Worm (Caenorhabditis elegans) whole organism, young adult: ENCODE measurements around the gene ifas-1.

ENCODE experiments used
- B0019.2 ChIP-seq: fragments of 200-800 bp; sonication (Bioruptor generic); conservative IDR thresholded peaks from 2 replicates; pipeline ENCODE4 v1.3.6; 2022; ENCODE audit warnings: missing genetic modification reagents, missing genetic modification characterization, missing compliant biosample characterization
- B0035.1 ChIP-seq: sonication (generic microtip); optimal IDR thresholded peaks from 2 replicates; lab custom pipeline; 2016; ENCODE audit warnings: missing genetic modification characterization, mild to moderate bottlenecking, missing compliant biosample characterization, missing genotype, missing genetic modification reagents
- C06A6.2 ChIP-seq: fragments of 200-800 bp; sonication (Bioruptor generic); conservative IDR thresholded peaks from 2 replicates; pipeline ENCODE4 v1.3.6; 2022; ENCODE audit warnings: missing genetic modification characterization, missing compliant biosample characterization
- F33H1.4 ChIP-seq: fragments of 200-800 bp; sonication (Bioruptor generic); IDR thresholded peaks from 2 replicates; pipeline ENCODE4 v1.3.6; 2022; ENCODE audit warnings: missing genetic modification reagents, missing genetic modification characterization, missing compliant biosample characterization
- F57A8.1 ChIP-seq: fragments of 200-800 bp; sonication (Bioruptor generic); optimal IDR thresholded peaks from 2 replicates; lab custom pipeline; 2018; ENCODE audit warnings: mild to moderate bottlenecking, missing genetic modification characterization, moderate library complexity, missing compliant biosample characterization
- F57C9.4 ChIP-seq: sonication (generic microtip); optimal IDR thresholded peaks from 2 replicates; lab custom pipeline; 2017; ENCODE audit warnings: mild to moderate bottlenecking, missing genetic modification characterization, missing compliant biosample characterization
- K12H6.12 ChIP-seq: fragments of 200-800 bp; sonication (Bioruptor generic); optimal IDR thresholded peaks from 2 replicates; lab custom pipeline; 2018; ENCODE audit warnings: mild to moderate bottlenecking, missing genetic modification characterization, missing compliant biosample characterization
- T26A5.8 ChIP-seq: sonication (generic microtip); optimal IDR thresholded peaks from 2 replicates; lab custom pipeline; 2016; ENCODE audit warnings: missing genetic modification characterization, missing compliant biosample characterization
- Y56A3A.18 ChIP-seq: fragments of 200-800 bp; sonication (Bioruptor generic); IDR thresholded peaks from 2 replicates; pipeline ENCODE4 v1.3.6; 2022; ENCODE audit warnings: missing genetic modification reagents, missing genetic modification characterization, missing compliant biosample characterization
- ama-1 ChIP-seq, 3 experiments: fragments of 150-350 bp in 1 of 3; sonication (generic microtip) in 2 of 3; optimal IDR thresholded peaks; 2 replicates each; lab custom pipeline; 2014 to 2018; ENCODE audit warnings: missing biosample characterization in 2 of 3, missing genetic modification characterization in 2 of 3, missing genetic modification reagents in 2 of 3
- aptf-3 ChIP-seq: fragments of 200-800 bp; sonication (Bioruptor generic); IDR thresholded peaks from 2 replicates; pipeline ENCODE4 v1.3.6; 2022; ENCODE audit warnings: missing genetic modification characterization, missing compliant biosample characterization
- cebp-1 ChIP-seq, 2 experiments: fragments of 200-800 bp in 1 of 2; sonication (Bioruptor generic) in 1 of 2; sonication (generic microtip) in 1 of 2; IDR thresholded peaks in 1 of 2; optimal IDR thresholded peaks in 1 of 2; 2 replicates each; pipeline versions ENCODE4 v1.3.6 to Lab custom; 2017 to 2022; ENCODE audit warnings: missing compliant biosample characterization in 2 of 2, missing genetic modification characterization in 2 of 2, mild to moderate bottlenecking in 1 of 2, missing genetic modification reagents in 1 of 2, moderate library complexity in 1 of 2
- ceh-27 ChIP-seq: fragments of 200-800 bp; sonication (Bioruptor generic); optimal IDR thresholded peaks from 2 replicates; lab custom pipeline; 2018; ENCODE audit warnings: mild to moderate bottlenecking, missing genetic modification characterization, moderate library complexity, missing compliant biosample characterization
- ceh-79 ChIP-seq: sonication (generic microtip); optimal IDR thresholded peaks from 2 replicates; lab custom pipeline; 2017; ENCODE audit warnings: mild to moderate bottlenecking, missing genetic modification characterization, missing compliant biosample characterization
- ceh-91 ChIP-seq: fragments of 200-800 bp; sonication (Bioruptor generic); IDR thresholded peaks from 2 replicates; pipeline ENCODE4 v1.3.6; 2022; ENCODE audit warnings: missing genetic modification reagents, missing genetic modification characterization, missing compliant biosample characterization
- efl-1 ChIP-seq: fragments of 150-350 bp; optimal IDR thresholded peaks from 2 replicates; lab custom pipeline; 2014; ENCODE audit warnings: missing biosample characterization, missing genetic modification reagents, missing genetic modification characterization
- ets-4 ChIP-seq: fragments of 200-800 bp; sonication (Bioruptor generic); optimal IDR thresholded peaks from 2 replicates; lab custom pipeline; 2018; ENCODE audit warnings: mild to moderate bottlenecking, missing genetic modification characterization, missing compliant biosample characterization
- hmg-1.2 ChIP-seq: fragments of 200-800 bp; sonication (Bioruptor generic); IDR thresholded peaks from 2 replicates; pipeline ENCODE4 v1.3.6; 2022; ENCODE audit warnings: missing genetic modification reagents, missing genetic modification characterization, missing compliant biosample characterization
- hsf-1 ChIP-seq: fragments of 200-800 bp; sonication (Bioruptor generic); IDR thresholded peaks from 2 replicates; pipeline ENCODE4 v1.3.6; 2022; ENCODE audit warnings: missing genetic modification reagents, missing genetic modification characterization, missing compliant biosample characterization
- madf-6 ChIP-seq: fragments of 200-800 bp; sonication (Bioruptor generic); IDR thresholded peaks from 2 replicates; pipeline ENCODE4 v1.3.6; 2022; ENCODE audit warnings: missing genetic modification reagents, missing genetic modification characterization, missing compliant biosample characterization
- mcd-1 ChIP-seq: fragments of 200-800 bp; sonication (Bioruptor generic); IDR thresholded peaks from 2 replicates; pipeline ENCODE4 v1.3.6; 2022; ENCODE audit warnings: missing genetic modification reagents, missing genetic modification characterization, missing compliant biosample characterization
- nfyb-1 ChIP-seq: fragments of 200-800 bp; sonication (Bioruptor generic); IDR thresholded peaks from 2 replicates; pipeline ENCODE4 v1.3.6; 2022; ENCODE audit warnings: missing genetic modification reagents, missing genetic modification characterization, missing compliant biosample characterization
- nhr-80 ChIP-seq: sonication (generic microtip); optimal IDR thresholded peaks from 2 replicates; lab custom pipeline; 2016; ENCODE audit warnings: missing genetic modification characterization, missing compliant biosample characterization
- nhr-90 ChIP-seq: sonication (generic microtip); optimal IDR thresholded peaks from 2 replicates; lab custom pipeline; 2016; ENCODE audit warnings: missing genotype, mild to moderate bottlenecking, missing genetic modification characterization, missing compliant biosample characterization
- pbrm-1 ChIP-seq: fragments of 200-800 bp; sonication (Bioruptor generic); IDR thresholded peaks from 2 replicates; pipeline ENCODE4 v1.3.6; 2022; ENCODE audit warnings: missing genetic modification reagents, missing genetic modification characterization, missing compliant biosample characterization
- snpc-1.3 ChIP-seq: sonication (generic microtip); optimal IDR thresholded peaks from 2 replicates; lab custom pipeline; 2017; ENCODE audit warnings: missing genetic modification characterization, mild to moderate bottlenecking, missing compliant biosample characterization, antibody characterized with exemption, moderate library complexity, missing genotype, missing genetic modification reagents; ENCODE audit not compliant: insufficient read depth
- snpc-4 ChIP-seq, 5 experiments: fragments of 150-350 bp in 1 of 5; sonication (generic microtip) in 4 of 5; optimal IDR thresholded peaks; 2 replicates each; lab custom pipeline; 2014 to 2018; ENCODE audit warnings: missing genetic modification characterization in 5 of 5, missing biosample characterization in 3 of 5, antibody characterized with exemption in 2 of 5, mild to moderate bottlenecking in 2 of 5, missing compliant biosample characterization in 2 of 5, missing genotype in 2 of 5, moderate library complexity in 2 of 5, missing genetic modification reagents in 1 of 5
- somi-1 ChIP-seq: fragments of 200-800 bp; sonication (Bioruptor generic); optimal IDR thresholded peaks from 2 replicates; lab custom pipeline; 2018; ENCODE audit warnings: mild to moderate bottlenecking, missing genetic modification characterization, missing compliant biosample characterization
- sptf-2 ChIP-seq: fragments of 200-800 bp; sonication (Bioruptor generic); optimal IDR thresholded peaks from 2 replicates; lab custom pipeline; 2018; ENCODE audit warnings: mild to moderate bottlenecking, missing genetic modification characterization, missing compliant biosample characterization
- tbx-9 ChIP-seq: sonication (generic microtip); optimal IDR thresholded peaks from 2 replicates; lab custom pipeline; 2016; ENCODE audit warnings: borderline replicate concordance, missing genetic modification characterization, inconsistent platforms, missing compliant biosample characterization
- zfh-2 ChIP-seq: fragments of 200-800 bp; sonication (Bioruptor generic); conservative IDR thresholded peaks from 2 replicates; pipeline ENCODE4 v1.3.6; 2022; ENCODE audit warnings: missing genetic modification reagents, missing genetic modification characterization, missing compliant biosample characterization
- ztf-22 ChIP-seq: fragments of 200-800 bp; sonication (Bioruptor generic); optimal IDR thresholded peaks from 2 replicates; lab custom pipeline; 2018; ENCODE audit warnings: mild to moderate bottlenecking, missing genetic modification characterization, moderate library complexity, missing compliant biosample characterization
- ztf-28 ChIP-seq: fragments of 200-800 bp; sonication (Bioruptor generic); IDR thresholded peaks from 2 replicates; pipeline ENCODE4 v1.3.6; 2022; ENCODE audit warnings: missing genetic modification reagents, missing genetic modification characterization, missing compliant biosample characterization

Gene ifas-1

ce11 chrII:3678978-3679377 lies 9.5 kb downstream of the ifas-1 start:
- TF ChIP-seq snpc-1.3 (tag; lab: Kevin White, UChicago) (no peak), cebp-1 (GFP tag; IDR thresholded peaks at IDR 0.05; lab: Robert Waterston, UW) (no peak), cebp-1 (tag; optimal IDR thresholded peaks at IDR 0.05; lab: Kevin White, UChicago) (no peak), aptf-3 (no peak), zfh-2 (GFP tag; lab: Robert Waterston, UW) (no peak), hsf-1 (GFP tag; lab: Robert Waterston, UW) (no peak), snpc-4 (GFP tag; optimal IDR thresholded peaks at IDR 0.05; lab: Kevin White, UChicago) (no peak), snpc-4 (tag; optimal IDR thresholded peaks at IDR 0.05; lab: Kevin White, UChicago) (no peak), ets-4 (no peak), F57A8.1 (GFP tag; lab: Kevin White, UChicago) (no peak), B0019.2 (GFP tag; lab: Robert Waterston, UW) (no peak), sptf-2 (GFP tag; lab: Kevin White, UChicago) (no peak), nfyb-1 (GFP tag; lab: Robert Waterston, UW) (no peak), nhr-80 (no peak), F57C9.4 (tag; lab: Kevin White, UChicago) (no peak), efl-1 (GFP tag; lab: Kevin White, UChicago) (no peak), mcd-1 (no peak), tbx-9 (tag; lab: Kevin White, UChicago) (no peak), pbrm-1 (no peak), ceh-79 (tag; lab: Kevin White, UChicago) (no peak), ztf-22 (GFP tag; lab: Kevin White, UChicago) (no peak)

ce11 chrII:3675176-3675575 lies 13.3 kb downstream of the ifas-1 start, which contains the start of gene F19B10.2:
Gene F19B10.2, plus strand, starts transcription at chrII:3675476.
- TF ChIP-seq ztf-28 (GFP tag; lab: Robert Waterston, UW) (no peak), nhr-90 (tag; lab: Kevin White, UChicago) (no peak), cebp-1 (GFP tag; IDR thresholded peaks at IDR 0.05; lab: Robert Waterston, UW) (no peak), cebp-1 (tag; optimal IDR thresholded peaks at IDR 0.05; lab: Kevin White, UChicago) (no peak), B0035.1 (tag; lab: Kevin White, UChicago) (no peak), ama-1 (optimal IDR thresholded peaks at IDR 0.05; lab: Kevin White, UChicago) (no peak), ama-1 (GFP tag; optimal IDR thresholded peaks at IDR 0.05; lab: Kevin White, UChicago) (no peak), hmg-1.2 (no peak), ceh-27 (GFP tag; lab: Kevin White, UChicago) (no peak), F33H1.4 (GFP tag; lab: Robert Waterston, UW) (no peak), C06A6.2 (GFP tag; lab: Robert Waterston, UW) (no peak), Y56A3A.18 (GFP tag; lab: Robert Waterston, UW) (no peak), somi-1 (GFP tag; lab: Kevin White, UChicago) (no peak), ceh-91 (GFP tag; lab: Robert Waterston, UW) (no peak), T26A5.8 (tag; lab: Kevin White, UChicago) (no peak), K12H6.12 (tag; lab: Kevin White, UChicago) (no peak)

- TF ChIP-seq madf-6 (GFP tag; lab: Robert Waterston, UW) = no peak
- no peak for TF ChIP-seq cebp-1 (GFP tag; IDR thresholded peaks at IDR 0.05; lab: Robert Waterston, UW)
- TF ChIP-seq cebp-1 (tag; optimal IDR thresholded peaks at IDR 0.05; lab: Kevin White, UChicago) = no peak
Measured at ce11 chrII:3673493-3673892, 15.0 kb downstream of the ifas-1 start, which contains the start of gene sea-1. Gene sea-1, minus strand, starts transcription at chrII:3673593.
